Worm (Caenorhabditis elegans) whole organism, L4/young adult: ENCODE results near the gene W04G3.10.

ENCODE experiments used
- W03F9.2 ChIP-seq: fragments of 150-350 bp; optimal IDR thresholded peaks from 2 replicates; lab custom pipeline; 2014; ENCODE audit warnings: missing biosample characterization, missing genetic modification characterization
- dao-5 ChIP-seq: sonication (generic microtip); optimal IDR thresholded peaks from 2 replicates; lab custom pipeline; 2016; ENCODE audit warnings: missing genotype, missing genetic modification characterization, moderate library complexity, missing compliant biosample characterization
- him-1 ChIP-seq: sonication (generic microtip); optimal IDR thresholded peaks from 2 replicates; lab custom pipeline; 2016; ENCODE audit warnings: missing genotype, missing genetic modification reagents, missing genetic modification characterization, missing compliant biosample characterization

- TF ChIP-seq him-1 (tag; lab: Kevin White, UChicago): no peak
- TF ChIP-seq dao-5 (tag; lab: Kevin White, UChicago): no peak
- no peak for TF ChIP-seq W03F9.2 (tag; lab: Kevin White, UChicago)
These were observed 42.5 kb downstream of the W04G3.10 start for ce11 chrX:11035563-11035962.
